Worm (Caenorhabditis elegans): ENCODE data around the gene txt-13.

Gene txt-13

ce11 chrII:10553377-10554045 is 16.9 kb upstream of the txt-13 start (continued):
- no peak for TF ChIP-seq tbx-2 (tag; optimal IDR thresholded peaks at IDR 0.05)
- TF ChIP-seq irx-1 (tag; optimal IDR thresholded peaks at IDR 0.05): no peak
- TF ChIP-seq aly-2 (tag; optimal IDR thresholded peaks at IDR 0.05): no peak
- no peak for TF ChIP-seq ztf-11 (tag; optimal IDR thresholded peaks at IDR 0.05)
- TF ChIP-seq vab-15 (tag; optimal IDR thresholded peaks at IDR 0.05): no peak
- TF ChIP-seq dpl-1 (GFP tag; optimal IDR thresholded peaks at IDR 0.05): no peak
- TF ChIP-seq alr-1 (tag; optimal IDR thresholded peaks at IDR 0.05; ENCODE audit: borderline replicate concordance): no peak

ce11 chrII:10554046-10554399 is 16.4 kb upstream of the txt-13 start:
- TF ChIP-seq ama-1 (optimal IDR thresholded peaks at IDR 0.05): peak; percentile 34
- peak; percentile 21 for TF ChIP-seq nhr-71 (tag; optimal IDR thresholded peaks at IDR 0.05)
- TF ChIP-seq swsn-7 (tag; optimal IDR thresholded peaks at IDR 0.05): peak; percentile 9
- TF ChIP-seq ceh-8 (GFP tag; optimal IDR thresholded peaks at IDR 0.05): no peak
- peak; percentile 22 for TF ChIP-seq lin-13 (GFP tag; optimal IDR thresholded peaks at IDR 0.05)
- TF ChIP-seq ztf-11 (tag; optimal IDR thresholded peaks at IDR 0.05): peak in 1 of 2 experiments; percentile 79
- TF ChIP-seq snu-23 (GFP tag; optimal IDR thresholded peaks at IDR 0.05): peak; percentile 39
- no peak for TF ChIP-seq nhr-77 (tag; optimal IDR thresholded peaks at IDR 0.05)
- no peak for TF ChIP-seq irx-1 (tag; optimal IDR thresholded peaks at IDR 0.05)
- TF ChIP-seq nhr-90 (tag; optimal IDR thresholded peaks at IDR 0.05; ENCODE audit: poor library complexity): peak; percentile 38
- peak; percentile 59 for TF ChIP-seq mep-1 (tag; optimal IDR thresholded peaks at IDR 0.05)
- TF ChIP-seq efl-1 (optimal IDR thresholded peaks at IDR 0.05): no peak
- TF ChIP-seq efl-1 (GFP tag; optimal IDR thresholded peaks at IDR 0.05 in 1 of 2): peak in 1 of 2 experiments; percentile 2
- TF ChIP-seq rnt-1 (tag; optimal IDR thresholded peaks at IDR 0.05): peak; percentile 17
- TF ChIP-seq ceh-90 (tag; optimal IDR thresholded peaks at IDR 0.05): no peak
- peak; percentile 11 for TF ChIP-seq nhr-47 (tag; optimal IDR thresholded peaks at IDR 0.05)
- TF ChIP-seq nhr-85 (tag): peak; percentile 88
- TF ChIP-seq hlh-4 (tag; optimal IDR thresholded peaks at IDR 0.05): no peak
- TF ChIP-seq C16A3.4 (tag; optimal IDR thresholded peaks at IDR 0.05): peak; percentile 7
- TF ChIP-seq zag-1 (tag; optimal IDR thresholded peaks at IDR 0.05): no peak
- peak; percentile 1 for TF ChIP-seq lin-14 (GFP tag; optimal IDR thresholded peaks at IDR 0.05)

- TF ChIP-seq ets-5 (GFP tag; IDR thresholded peaks at IDR 0.05) (no peak), ztf-11 (tag; optimal IDR thresholded peaks at IDR 0.05) (peak in 1 of 2 experiments; percentile 39)
These were observed 15.4 kb upstream of the txt-13 start, which contains the start of gene mnk-1 for ce11 chrII:10554972-10555371. TSS of gene mnk-1 (minus strand) at chrII:10555044.

- TF ChIP-seq tbx-2 (tag; optimal IDR thresholded peaks at IDR 0.05) (peak; percentile 59), nhr-47 (tag; optimal IDR thresholded peaks at IDR 0.05) (peak; percentile 64), mep-1 (tag; optimal IDR thresholded peaks at IDR 0.05) (peak; percentile 81), pax-3 (tag; optimal IDR thresholded peaks at IDR 0.05) (no peak), zip-4 (GFP tag; optimal IDR thresholded peaks at IDR 0.05) (no peak), sox-4 (tag; optimal IDR thresholded peaks at IDR 0.05) (no peak), efl-1 (optimal IDR thresholded peaks at IDR 0.05) (peak; percentile 40 to 56), efl-1 (GFP tag; optimal IDR thresholded peaks at IDR 0.05 in 1 of 2) (peak in 1 of 2 experiments; percentile 93), grh-1 (GFP tag; IDR thresholded peaks at IDR 0.05) (0 out of 2 replicates have a peak, but pooled peaks have one; percentile 37), fos-1 (tag; optimal IDR thresholded peaks at IDR 0.05) (no peak), skn-1 (tag; optimal IDR thresholded peaks at IDR 0.05) (peak; percentile 57), aha-1 (tag; optimal IDR thresholded peaks at IDR 0.05) (peak; percentile 44), Y116A8C.19 (tag; optimal IDR thresholded peaks at IDR 0.05; ENCODE audit: borderline replicate concordance) (no peak), ceh-90 (tag; optimal IDR thresholded peaks at IDR 0.05) (no peak), hlh-4 (tag; optimal IDR thresholded peaks at IDR 0.05) (no peak), sptf-1 (tag; optimal IDR thresholded peaks at IDR 0.05) (no peak), ceh-63 (GFP tag; optimal IDR thresholded peaks at IDR 0.05) (no peak), egl-13 (tag; optimal IDR thresholded peaks at IDR 0.05) (no peak), lin-15B (tag; optimal IDR thresholded peaks at IDR 0.05) (no peak), vab-15 (tag; optimal IDR thresholded peaks at IDR 0.05) (no peak), jun-1 (tag; optimal IDR thresholded peaks at IDR 0.05) (peak; percentile 0), nhr-85 (tag) (peak; percentile 97), aly-2 (tag; optimal IDR thresholded peaks at IDR 0.05) (no peak), lir-3 (tag; optimal IDR thresholded peaks at IDR 0.05; ENCODE audit: poor library complexity) (peak; percentile 46), snu-23 (GFP tag; optimal IDR thresholded peaks at IDR 0.05) (peak; percentile 80), nhr-28 (tag; optimal IDR thresholded peaks at IDR 0.05) (no peak), sup-37 (GFP tag; optimal IDR thresholded peaks at IDR 0.05) (no peak), lin-35 (GFP tag; optimal IDR thresholded peaks at IDR 0.05) (peak; percentile 25 to 73)
These were observed 14.8 kb upstream of the txt-13 start for ce11 chrII:10555484-10556075.
